Fruit fly (Drosophila melanogaster) whole organism, adult: ENCODE measurements around the gene CG13694.

Experiments
- CG11617 ChIP-seq: fragments of 200-800 bp; sonication (Bioruptor generic); optimal IDR thresholded peaks from 2 replicates; lab custom pipeline; 2017; ENCODE audit warnings: mild to moderate bottlenecking, missing biosample characterization, missing genetic modification reagents, missing genetic modification characterization
- CG12768 ChIP-seq: fragments of 200-800 bp; sonication (Bioruptor generic); optimal IDR thresholded peaks from 2 replicates; lab custom pipeline; 2017; ENCODE audit warnings: missing biosample characterization, missing genetic modification characterization, mild to moderate bottlenecking, moderate library complexity, missing genetic modification reagents
- CG14711 ChIP-seq: fragments of 200-800 bp; sonication (Bioruptor generic); optimal IDR thresholded peaks from 2 replicates; lab custom pipeline; 2018; ENCODE audit warnings: missing biosample characterization, mild to moderate bottlenecking, missing genetic modification characterization, moderate library complexity
- CG1620 ChIP-seq: fragments of 200-800 bp; sonication (Bioruptor generic); optimal IDR thresholded peaks from 2 replicates; lab custom pipeline; 2016; ENCODE audit warnings: missing biosample characterization, missing genetic modification characterization
- CG33017 ChIP-seq: fragments of 200-800 bp; sonication (Bioruptor generic); optimal IDR thresholded peaks from 2 replicates; lab custom pipeline; 2018; ENCODE audit warnings: missing biosample characterization, mild to moderate bottlenecking, missing genetic modification characterization, moderate library complexity
- CG5204 ChIP-seq: fragments of 200-800 bp; sonication (Bioruptor generic); optimal IDR thresholded peaks from 2 replicates; lab custom pipeline; 2016; ENCODE audit warnings: missing biosample characterization, missing genetic modification characterization
- CG7045 ChIP-seq: fragments of 200-800 bp; sonication (Bioruptor generic); optimal IDR thresholded peaks from 2 replicates; lab custom pipeline; 2017; ENCODE audit warnings: missing biosample characterization, mild to moderate bottlenecking, missing genetic modification characterization
- CG7101 ChIP-seq: fragments of 200-800 bp; sonication (Bioruptor generic); optimal IDR thresholded peaks from 2 replicates; lab custom pipeline; 2018; ENCODE audit warnings: missing biosample characterization, mild to moderate bottlenecking, missing genetic modification characterization, moderate library complexity
- Clk ChIP-seq: fragments of 200-800 bp; sonication (Bioruptor generic); optimal IDR thresholded peaks from 2 replicates; lab custom pipeline; 2017; ENCODE audit warnings: missing biosample characterization, missing genetic modification characterization
- Crg-1 ChIP-seq: fragments of 200-800 bp; sonication (Bioruptor generic); optimal IDR thresholded peaks from 2 replicates; lab custom pipeline; 2016; ENCODE audit warnings: missing biosample characterization, missing genetic modification characterization
- Hr96 ChIP-seq: fragments of 200-800 bp; sonication (Bioruptor generic); optimal IDR thresholded peaks from 2 replicates; lab custom pipeline; 2016; ENCODE audit warnings: missing biosample characterization, missing genetic modification characterization
- Mnt ChIP-seq: fragments of 200-800 bp; sonication (Bioruptor generic); optimal IDR thresholded peaks from 2 replicates; lab custom pipeline; 2016; ENCODE audit warnings: missing biosample characterization, mild to moderate bottlenecking, missing genetic modification characterization
- bab1 ChIP-seq: fragments of 200-800 bp; sonication (Bioruptor generic); optimal IDR thresholded peaks from 3 replicates; lab custom pipeline; 2019; ENCODE audit warnings: missing biosample characterization, mild to moderate bottlenecking, missing genetic modification characterization, moderate library complexity
- cic ChIP-seq: fragments of 200-800 bp; sonication (Bioruptor generic); optimal IDR thresholded peaks from 2 replicates; lab custom pipeline; 2017; ENCODE audit warnings: missing biosample characterization, mild to moderate bottlenecking, missing genetic modification characterization, moderate library complexity
- cnc ChIP-seq, 2 experiments: fragments of >200 bp; optimal IDR thresholded peaks; 2 replicates each; lab custom pipeline; 2017
- kay ChIP-seq: fragments of 200-800 bp; sonication (Bioruptor generic); peaks from one replicate; lab custom pipeline; 2016; ENCODE audit warnings: missing biosample characterization, missing genetic modification characterization, borderline replicate concordance
- ovo ChIP-seq: fragments of 200-800 bp; sonication (Bioruptor generic); optimal IDR thresholded peaks from 2 replicates; lab custom pipeline; 2016; ENCODE audit warnings: missing biosample characterization, missing genetic modification characterization
- pad ChIP-seq: fragments of 200-800 bp; sonication (Bioruptor generic); optimal IDR thresholded peaks from 3 replicates; lab custom pipeline; 2017; ENCODE audit warnings: missing biosample characterization, missing genetic modification characterization, mild to moderate bottlenecking, moderate library complexity, missing genetic modification reagents
- tj ChIP-seq: fragments of 200-800 bp; sonication (Bioruptor generic); optimal IDR thresholded peaks from 3 replicates; lab custom pipeline; 2017; ENCODE audit warnings: missing biosample characterization, mild to moderate bottlenecking, missing genetic modification characterization, moderate library complexity
- toe ChIP-seq: fragments of 200-800 bp; sonication (Bioruptor generic); optimal IDR thresholded peaks from 2 replicates; lab custom pipeline; 2016; ENCODE audit warnings: missing biosample characterization, missing genetic modification characterization

CG13694 gene

DNA sequence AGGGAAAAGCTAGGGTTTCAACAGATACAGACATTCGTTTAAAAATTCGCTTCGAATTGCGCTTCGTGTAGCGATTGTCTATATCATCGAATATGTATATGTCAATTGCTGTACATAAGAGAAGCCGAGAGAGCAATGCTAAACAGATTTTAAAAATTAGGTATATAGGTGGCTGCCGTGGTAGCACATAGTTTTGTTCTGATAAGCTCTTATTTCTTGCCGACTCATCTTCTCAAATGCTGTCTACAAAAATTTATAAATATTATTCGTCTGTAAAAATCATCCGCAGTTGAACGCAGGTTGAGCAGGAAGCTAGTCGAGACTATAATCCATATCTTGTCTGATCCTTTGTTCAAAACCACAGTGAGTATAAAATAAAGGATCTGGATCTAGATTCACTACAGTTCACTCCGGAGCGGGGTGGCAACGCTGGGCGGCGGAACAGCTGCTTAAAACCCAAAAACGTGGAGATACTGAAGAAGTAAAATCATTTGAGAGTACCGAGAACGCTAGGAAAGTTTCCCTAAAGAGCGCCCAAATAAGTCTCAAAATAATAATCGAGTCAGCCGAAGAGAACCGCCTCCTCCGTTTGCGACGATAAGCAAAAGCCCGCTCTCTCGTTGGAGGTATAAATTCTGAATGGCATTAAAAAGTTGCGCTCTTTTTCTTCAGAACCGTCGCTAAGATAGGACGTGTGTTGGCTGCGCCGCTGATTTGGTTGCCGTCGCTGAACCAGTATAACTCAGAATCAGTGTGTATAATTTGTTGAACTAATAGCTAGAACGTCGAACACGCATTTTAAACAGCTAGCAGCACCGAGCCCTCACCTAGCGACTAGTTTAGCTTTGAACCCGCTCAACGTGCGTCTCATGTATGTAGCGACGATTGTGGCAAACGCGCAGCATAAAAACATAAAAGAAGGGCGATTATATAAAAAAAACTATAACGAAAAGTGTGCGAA is 8.5 kb downstream of the CG13694 start:
- TF ChIP-seq toe (GFP tag; lab: Kevin White, UChicago) (no peak), Crg-1 (GFP tag; lab: Kevin White, UChicago) (peak; percentile 7), Hr96 (GFP tag; lab: Kevin White, UChicago) (no peak), ovo (GFP tag; lab: Kevin White, UChicago) (no peak), CG12768 (peak; percentile 33), kay (GFP tag; lab: Kevin White, UChicago) (no peak), Clk (GFP tag; lab: Kevin White, UChicago) (no peak), Mnt (GFP tag; lab: Kevin White, UChicago) (peak; percentile 84), CG14711 (no peak), tj (GFP tag; lab: Kevin White, UChicago) (peak; percentile 40), CG7045 (GFP tag; lab: Kevin White, UChicago) (no peak), CG7101 (tag; lab: Kevin White, UChicago) (no peak), CG5204 (GFP tag; lab: Kevin White, UChicago) (no peak), pad (GFP tag; lab: Kevin White, UChicago) (no peak), cic (GFP tag; lab: Kevin White, UChicago) (peak; percentile 17), CG33017 (tag; lab: Kevin White, UChicago) (peak; percentile 11), CG1620 (GFP tag; lab: Kevin White, UChicago) (no peak), bab1 (GFP tag; lab: Kevin White, UChicago) (no peak), CG11617 (no peak), cnc (optimal IDR thresholded peaks at IDR 0.05; lab: Kevin White, UChicago) (peak; percentile 74 to 84)

DNA sequence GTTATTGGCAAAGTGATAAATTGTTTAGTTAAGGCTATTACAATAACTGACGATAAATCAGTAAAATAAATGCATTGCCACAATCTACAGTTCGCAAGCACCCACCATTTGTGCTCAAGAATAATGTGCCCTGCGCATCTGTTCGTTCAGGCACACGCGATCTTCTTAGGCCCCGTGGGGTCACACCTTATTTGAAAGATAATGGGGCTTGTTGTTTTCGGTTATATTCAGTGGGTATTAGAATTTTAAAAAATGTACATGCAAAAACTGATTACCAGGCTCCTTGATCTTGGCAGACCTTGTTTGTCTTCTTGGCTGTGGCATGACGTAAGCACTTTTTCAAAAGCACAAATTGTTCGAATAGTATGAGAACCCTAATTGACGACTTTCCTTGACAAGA is 9.3 kb downstream of the CG13694 start:
- TF ChIP-seq CG14711 (no peak), cnc (optimal IDR thresholded peaks at IDR 0.05; lab: Kevin White, UChicago) (peak in 1 of 2 experiments; percentile 54)

DNA sequence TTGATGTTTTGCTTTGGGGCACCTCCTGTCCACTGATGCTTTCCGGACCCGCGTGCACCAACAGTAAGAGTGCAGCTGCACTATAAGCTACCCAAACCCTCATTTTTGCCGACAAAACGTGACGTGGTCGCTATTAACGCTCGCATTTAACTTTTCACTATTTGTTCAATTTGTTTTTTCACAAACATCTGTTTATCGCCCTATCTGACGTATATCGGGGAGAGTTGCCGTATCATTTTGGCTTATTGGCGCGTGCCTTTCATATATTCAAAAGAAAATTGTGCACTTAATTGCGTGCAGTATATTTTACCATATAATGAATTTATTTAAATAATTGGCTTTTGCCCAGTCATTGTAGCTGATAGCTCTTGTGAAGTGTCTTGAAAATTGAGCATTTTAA is 9.7 kb downstream of the CG13694 start, which contains the start of the genes Nhe1 and Sam-S:
Nhe1 (minus strand) TSS at position 193 of the 400 bp plus-strand sequence.
Sam-S (plus strand) TSS at position 364 of the 400 bp plus-strand sequence.
- TF ChIP-seq toe (GFP tag; lab: Kevin White, UChicago) (no peak), cic (GFP tag; lab: Kevin White, UChicago) (no peak), kay (GFP tag; lab: Kevin White, UChicago) (peak; percentile 81), CG14711 (no peak), CG33017 (tag; lab: Kevin White, UChicago) (no peak), ovo (GFP tag; lab: Kevin White, UChicago) (no peak), Hr96 (GFP tag; lab: Kevin White, UChicago) (no peak), CG5204 (GFP tag; lab: Kevin White, UChicago) (no peak), cnc (optimal IDR thresholded peaks at IDR 0.05; lab: Kevin White, UChicago) (no peak), Mnt (GFP tag; lab: Kevin White, UChicago) (no peak), CG12768 (no peak), bab1 (GFP tag; lab: Kevin White, UChicago) (peak; percentile 10), CG7101 (tag; lab: Kevin White, UChicago) (no peak), CG11617 (no peak), Clk (GFP tag; lab: Kevin White, UChicago) (no peak), pad (GFP tag; lab: Kevin White, UChicago) (no peak)

DNA sequence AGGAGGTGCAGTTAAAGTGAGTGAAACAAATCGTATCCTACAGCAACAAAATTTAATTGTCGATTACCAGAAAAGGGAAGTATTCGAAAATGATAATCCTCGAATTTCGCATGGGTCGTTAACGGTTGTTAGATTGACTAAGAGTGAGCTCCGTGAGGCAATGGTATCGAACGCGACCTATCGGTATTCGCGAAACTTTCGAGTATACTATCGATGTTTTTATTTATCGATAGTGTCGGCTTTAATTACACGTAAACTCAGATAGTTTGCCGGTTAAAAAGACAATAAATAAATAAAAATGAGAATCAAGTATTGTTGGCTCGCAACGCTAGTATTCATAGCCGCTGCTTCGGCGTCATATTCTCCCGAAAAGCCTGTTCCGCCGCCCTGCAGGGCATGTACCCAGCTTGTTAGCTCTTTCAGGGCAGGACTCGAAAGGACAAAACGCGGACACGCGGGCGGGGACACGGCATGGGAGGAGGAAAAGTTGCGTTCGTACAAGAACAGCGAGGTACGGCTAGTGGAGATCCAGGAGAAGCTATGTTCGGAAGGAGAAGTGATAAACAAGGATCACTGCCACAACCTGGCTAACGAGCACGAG is 14.0 kb downstream of the CG13694 start, which contains the start of gene Creld:
Creld (plus strand) TSS at position 220 of the 601 bp plus-strand sequence.
- TF ChIP-seq cic (GFP tag; lab: Kevin White, UChicago) (peak; percentile 10), CG7101 (tag; lab: Kevin White, UChicago) (no peak), CG12768 (no peak), CG33017 (tag; lab: Kevin White, UChicago) (no peak), CG5204 (GFP tag; lab: Kevin White, UChicago) (no peak), CG11617 (peak; percentile 23), toe (GFP tag; lab: Kevin White, UChicago) (no peak), Mnt (GFP tag; lab: Kevin White, UChicago) (peak; percentile 7), pad (GFP tag; lab: Kevin White, UChicago) (peak; percentile 18), CG7045 (GFP tag; lab: Kevin White, UChicago) (no peak), CG1620 (GFP tag; lab: Kevin White, UChicago) (no peak), ovo (GFP tag; lab: Kevin White, UChicago) (no peak), bab1 (GFP tag; lab: Kevin White, UChicago) (peak; percentile 74)

DNA sequence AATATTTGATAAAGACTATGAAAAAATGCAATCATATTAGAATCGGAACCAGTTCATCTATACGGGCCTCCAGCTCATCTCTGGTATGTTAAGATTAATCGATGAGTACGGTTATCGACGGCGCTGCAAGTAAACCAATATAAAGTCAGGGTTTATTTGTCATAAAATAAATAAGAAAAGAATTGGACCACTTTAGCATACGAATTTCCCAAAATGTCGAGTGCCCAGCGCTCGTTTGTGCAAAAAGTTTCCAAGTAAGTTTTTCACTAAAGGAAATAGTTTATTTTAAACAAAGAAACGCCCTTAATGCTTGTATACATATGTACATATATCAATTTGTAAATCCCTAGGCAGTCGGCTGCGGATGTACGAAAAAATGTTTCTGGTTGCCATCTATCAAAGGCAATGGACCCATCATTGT is 21.6 kb downstream of the CG13694 start, which contains the start of gene Zir:
Zir (plus strand) TSS at position 101 of the 421 bp plus-strand sequence.
- TF ChIP-seq CG12768, result no peak
- TF ChIP-seq CG7101 (tag; lab: Kevin White, UChicago), result no peak
- no peak for TF ChIP-seq Clk (GFP tag; lab: Kevin White, UChicago)
- no peak for TF ChIP-seq tj (GFP tag; lab: Kevin White, UChicago)
- TF ChIP-seq bab1 (GFP tag; lab: Kevin White, UChicago), result peak; percentile 41
- peak; percentile 7 for TF ChIP-seq kay (GFP tag; lab: Kevin White, UChicago)
- no peak for TF ChIP-seq Hr96 (GFP tag; lab: Kevin White, UChicago)
- no peak for TF ChIP-seq CG5204 (GFP tag; lab: Kevin White, UChicago)
- no peak for TF ChIP-seq cnc (optimal IDR thresholded peaks at IDR 0.05; lab: Kevin White, UChicago)
- no peak for TF ChIP-seq cic (GFP tag; lab: Kevin White, UChicago)
- TF ChIP-seq pad (GFP tag; lab: Kevin White, UChicago), result no peak
- no peak for TF ChIP-seq CG7045 (GFP tag; lab: Kevin White, UChicago)
- peak; percentile 3 for TF ChIP-seq CG11617
- peak; percentile 7 for TF ChIP-seq CG14711
- peak; percentile 30 for TF ChIP-seq Mnt (GFP tag; lab: Kevin White, UChicago)
- TF ChIP-seq Crg-1 (GFP tag; lab: Kevin White, UChicago), result no peak
